Worm (Caenorhabditis elegans): ENCODE results near the gene Y42A5A.1.

Y42A5A.1 gene

DNA sequence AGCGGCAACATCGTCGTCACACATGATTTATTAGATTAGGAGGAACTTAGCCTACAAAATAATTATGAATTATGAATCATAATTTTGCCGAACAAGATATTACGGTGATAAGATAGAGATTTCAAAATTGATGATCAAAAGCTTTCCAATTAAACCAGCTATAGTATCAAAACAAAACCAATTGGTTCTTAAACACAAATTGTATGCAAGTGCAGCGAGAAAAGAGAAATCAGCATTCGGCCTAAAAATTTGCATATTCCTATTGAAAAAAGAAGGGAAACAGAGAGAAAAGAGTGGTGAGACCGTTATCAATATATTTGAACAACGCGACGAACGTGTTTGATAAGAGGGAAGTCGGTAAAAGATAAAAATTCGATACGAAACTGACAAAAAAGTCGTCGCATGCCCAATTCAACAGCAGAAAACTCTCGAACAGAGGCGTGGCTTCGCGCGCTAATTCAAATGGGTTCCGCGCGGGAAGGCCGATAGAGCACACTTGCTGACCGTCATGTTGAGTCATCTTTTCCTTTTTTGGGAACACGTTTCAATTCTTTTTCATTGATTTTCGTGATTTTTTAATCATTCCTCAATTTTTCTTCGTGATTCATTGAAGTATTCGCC, 9.5 kb upstream of the Y42A5A.1 start, which contains the start of gene act-2 (continued):
- no peak for TF ChIP-seq zag-1 (tag; optimal IDR thresholded peaks at IDR 0.05)
- no peak for TF ChIP-seq unc-62 (GFP tag; optimal IDR thresholded peaks at IDR 0.05)
- no peak for TF ChIP-seq alr-1 (tag; optimal IDR thresholded peaks at IDR 0.05; ENCODE audit: borderline replicate concordance)
- peak in 1 of 2 experiments; percentile 64 for TF ChIP-seq mdl-1 (tag; optimal IDR thresholded peaks at IDR 0.05)
- peak; percentile 87 for TF ChIP-seq nhr-85 (tag)
- no peak for TF ChIP-seq nhr-12 (tag; optimal IDR thresholded peaks at IDR 0.05)
- peak; percentile 77 for TF ChIP-seq lin-13 (GFP tag; optimal IDR thresholded peaks at IDR 0.05)
- TF ChIP-seq ceh-82 (tag; optimal IDR thresholded peaks at IDR 0.05) = peak; percentile 7 to 82 (median 24)
- TF ChIP-seq zip-4 (GFP tag; optimal IDR thresholded peaks at IDR 0.05) = no peak
- peak; percentile 65 for TF ChIP-seq lin-15B (tag; optimal IDR thresholded peaks at IDR 0.05)
- TF ChIP-seq F16B12.6 (tag; optimal IDR thresholded peaks at IDR 0.05) = peak; percentile 13
- TF ChIP-seq nhr-71 (tag; optimal IDR thresholded peaks at IDR 0.05) = peak; percentile 85
- no peak for TF ChIP-seq ama-1 (optimal IDR thresholded peaks at IDR 0.05)
- peak; percentile 62 for TF ChIP-seq nhr-90 (tag; optimal IDR thresholded peaks at IDR 0.05; ENCODE audit: poor library complexity)
- TF ChIP-seq hpl-2 (GFP tag; optimal IDR thresholded peaks at IDR 0.05) = no peak
- no peak for TF ChIP-seq nhr-84 (tag; optimal IDR thresholded peaks at IDR 0.05)
- TF ChIP-seq nhr-76 (tag; optimal IDR thresholded peaks at IDR 0.05) = no peak
- TF ChIP-seq aly-2 (tag; optimal IDR thresholded peaks at IDR 0.05) = no peak
- no peak for TF ChIP-seq C34B4.2 (tag; optimal IDR thresholded peaks at IDR 0.05)
- TF ChIP-seq C04F5.9 (tag; optimal IDR thresholded peaks at IDR 0.05) = no peak
- no peak for TF ChIP-seq sptf-1 (tag; optimal IDR thresholded peaks at IDR 0.05)
- peak; percentile 85 for TF ChIP-seq jun-1 (tag; optimal IDR thresholded peaks at IDR 0.05)
- peak; percentile 90 for TF ChIP-seq fos-1 (tag; optimal IDR thresholded peaks at IDR 0.05)
- TF ChIP-seq elt-3 (tag; optimal IDR thresholded peaks at IDR 0.05) = peak in 4 of 6 experiments; percentile 53 to 94 (median 74)
- no peak for TF ChIP-seq ceh-8 (GFP tag; optimal IDR thresholded peaks at IDR 0.05)
- TF ChIP-seq vab-15 (tag; optimal IDR thresholded peaks at IDR 0.05) = no peak
- no peak for TF ChIP-seq sox-4 (tag; optimal IDR thresholded peaks at IDR 0.05)
- TF ChIP-seq lir-3 (tag; optimal IDR thresholded peaks at IDR 0.05; ENCODE audit: poor library complexity) = peak; percentile 32
- TF ChIP-seq hlh-17 (GFP tag; optimal IDR thresholded peaks at IDR 0.05; ENCODE audit: borderline replicate concordance) = no peak
- no peak for TF ChIP-seq ztf-11 (tag; optimal IDR thresholded peaks at IDR 0.05)
- TF ChIP-seq Y116A8C.19 (tag; optimal IDR thresholded peaks at IDR 0.05; ENCODE audit: borderline replicate concordance) = no peak
- TF ChIP-seq lin-39 (tag; optimal IDR thresholded peaks at IDR 0.05) = no peak
- peak; percentile 87 for TF ChIP-seq fkh-8 (tag; optimal IDR thresholded peaks at IDR 0.05)
- TF ChIP-seq mab-9 (GFP tag; IDR thresholded peaks at IDR 0.05) = no peak
- TF ChIP-seq blmp-1 (tag; optimal IDR thresholded peaks at IDR 0.05) = peak; percentile 28
- peak; percentile 18 for TF ChIP-seq rnt-1 (tag; optimal IDR thresholded peaks at IDR 0.05)
- no peak for TF ChIP-seq unc-98 (GFP tag; IDR thresholded peaks at IDR 0.05)
- TF ChIP-seq pqm-1 (tag; optimal IDR thresholded peaks at IDR 0.05) = no peak
- TF ChIP-seq elt-2 (tag; optimal IDR thresholded peaks at IDR 0.05) = peak; percentile 75
- TF ChIP-seq nhr-28 (tag; optimal IDR thresholded peaks at IDR 0.05) = no peak
- peak; percentile 73 for TF ChIP-seq nhr-47 (tag; optimal IDR thresholded peaks at IDR 0.05)
- TF ChIP-seq swsn-7 (tag; optimal IDR thresholded peaks at IDR 0.05) = peak; percentile 75
- peak; percentile 47 for TF ChIP-seq fkh-10 (GFP tag; optimal IDR thresholded peaks at IDR 0.05)
- no peak for TF ChIP-seq ces-1 (GFP tag; optimal IDR thresholded peaks at IDR 0.05)
- peak; percentile 60 for TF ChIP-seq tbx-2 (tag; optimal IDR thresholded peaks at IDR 0.05)
- TF ChIP-seq mef-2 (tag; optimal IDR thresholded peaks at IDR 0.05) = no peak
